Fruit fly (Drosophila melanogaster) whole organism, pupa: ENCODE data around the gene CG33923.

ENCODE experiments used
- CG10348 ChIP-seq: fragments of 200-800 bp; sonication (Bioruptor generic); IDR thresholded peaks from 2 replicates; pipeline ENCODE4 v1.3.6; 2022; ENCODE audit warnings: missing biosample characterization, missing genetic modification characterization
- CG12605 ChIP-seq: fragments of 200-800 bp; sonication (Bioruptor generic); IDR thresholded peaks from 2 replicates; pipeline ENCODE4 v1.3.6; 2022; ENCODE audit warnings: missing biosample characterization, missing genetic modification characterization
- CG13204 ChIP-seq: fragments of 200-800 bp; sonication (Bioruptor generic); optimal IDR thresholded peaks from 2 replicates; lab custom pipeline; 2018; ENCODE audit warnings: missing biosample characterization, mild to moderate bottlenecking, missing genetic modification characterization, moderate library complexity
- CG14655 ChIP-seq: fragments of 200-800 bp; sonication (Bioruptor generic); optimal IDR thresholded peaks from 3 replicates; lab custom pipeline; 2017; ENCODE audit warnings: mild to moderate bottlenecking, missing biosample characterization, missing genetic modification reagents, missing genetic modification characterization
- CG15710 ChIP-seq: fragments of 200-800 bp; sonication (Bioruptor generic); optimal IDR thresholded peaks from 2 replicates; lab custom pipeline; 2018; ENCODE audit warnings: missing biosample characterization, mild to moderate bottlenecking, missing genetic modification characterization, moderate library complexity
- CG17806 ChIP-seq: fragments of 200-800 bp; sonication (Bioruptor generic); optimal IDR thresholded peaks from 2 replicates; lab custom pipeline; 2018; ENCODE audit warnings: missing biosample characterization, mild to moderate bottlenecking, missing genetic modification characterization, moderate library complexity
- CG32121 ChIP-seq: fragments of 200-800 bp; sonication (Bioruptor generic); IDR thresholded peaks from 2 replicates; pipeline ENCODE4 v1.3.6; 2022; ENCODE audit warnings: missing biosample characterization, missing genetic modification characterization
- CG34367 ChIP-seq: fragments of 200-800 bp; sonication (Bioruptor generic); optimal IDR thresholded peaks from 2 replicates; lab custom pipeline; 2018; ENCODE audit warnings: missing biosample characterization, mild to moderate bottlenecking, missing genetic modification characterization
- CG4496 ChIP-seq: fragments of 200-800 bp; sonication (Bioruptor generic); IDR thresholded peaks from 3 replicates; pipeline ENCODE4 v1.3.6; 2022; ENCODE audit warnings: missing biosample characterization, missing genetic modification characterization
- CG8159 ChIP-seq: fragments of 200-800 bp; sonication (Bioruptor generic); optimal IDR thresholded peaks from 3 replicates; lab custom pipeline; 2018; ENCODE audit warnings: missing biosample characterization, mild to moderate bottlenecking, missing genetic modification characterization, moderate library complexity
- CG8301 ChIP-seq: fragments of 200-800 bp; sonication (Bioruptor generic); optimal IDR thresholded peaks from 2 replicates; lab custom pipeline; 2018; ENCODE audit warnings: missing biosample characterization, mild to moderate bottlenecking, missing genetic modification characterization
- CG9948 ChIP-seq: fragments of 200-800 bp; sonication (Bioruptor generic); optimal IDR thresholded peaks from 2 replicates; lab custom pipeline; 2018; ENCODE audit warnings: missing biosample characterization, mild to moderate bottlenecking, missing genetic modification characterization, moderate library complexity
- D1 ChIP-seq: fragments of 200-800 bp; sonication (Bioruptor generic); optimal IDR thresholded peaks from 2 replicates; lab custom pipeline; 2018; ENCODE audit warnings: missing biosample characterization, mild to moderate bottlenecking, missing genetic modification characterization, moderate library complexity
- EcR ChIP-seq: fragments of 200-800 bp; sonication (Bioruptor generic); optimal IDR thresholded peaks from 3 replicates; lab custom pipeline; 2019; ENCODE audit warnings: missing biosample characterization, missing genetic modification characterization, mild to moderate bottlenecking, moderate library complexity, missing genetic modification reagents
- Ets98B ChIP-seq: fragments of 200-800 bp; sonication (Bioruptor generic); IDR thresholded peaks from 2 replicates; pipeline ENCODE4 v1.3.6; 2022; ENCODE audit warnings: missing biosample characterization, missing genetic modification characterization
- Pif1A ChIP-seq: fragments of 200-800 bp; sonication (Bioruptor generic); optimal IDR thresholded peaks from 3 replicates; lab custom pipeline; 2016; ENCODE audit warnings: missing biosample characterization, missing genetic modification characterization
- Pif1B ChIP-seq: fragments of 200-800 bp; sonication (Bioruptor generic); optimal IDR thresholded peaks from 3 replicates; lab custom pipeline; 2016; ENCODE audit warnings: missing biosample characterization, missing genetic modification characterization
- Snoo ChIP-seq: fragments of 200-800 bp; sonication (Bioruptor generic); optimal IDR thresholded peaks from 3 replicates; lab custom pipeline; 2017; ENCODE audit warnings: missing biosample characterization, mild to moderate bottlenecking, missing genetic modification characterization, inconsistent platforms
- fd96Ca ChIP-seq: fragments of 200-800 bp; sonication (Bioruptor generic); IDR thresholded peaks from 3 replicates; pipeline ENCODE4 v1.3.6; 2022; ENCODE audit warnings: missing biosample characterization, missing genetic modification characterization
- gl ChIP-seq: fragments of 200-800 bp; sonication (Bioruptor generic); optimal IDR thresholded peaks from 2 replicates; lab custom pipeline; 2018; ENCODE audit warnings: missing biosample characterization, mild to moderate bottlenecking, missing genetic modification characterization
- rn ChIP-seq: fragments of 200-800 bp; sonication (Bioruptor generic); IDR thresholded peaks from 2 replicates; pipeline ENCODE4 v1.3.6; 2022; ENCODE audit warnings: missing biosample characterization, missing genetic modification characterization

The CG33923 gene

dm6 chr2L:1352768-1353167, 10.9 kb upstream of the CG33923 start, which contains the start of gene CG5556:
Gene CG5556 (minus strand): TSS chr2L:1352868.
- no peak for TF ChIP-seq Pif1A (GFP tag; lab: Kevin White, UChicago)
- no peak for TF ChIP-seq D1 (tag; lab: Kevin White, UChicago)
- TF ChIP-seq gl: no peak
- no peak for TF ChIP-seq CG8159 (tag; lab: Kevin White, UChicago)
- TF ChIP-seq CG17806 (tag; lab: Kevin White, UChicago): no peak
- TF ChIP-seq CG9948 (tag; lab: Kevin White, UChicago): no peak
- no peak for TF ChIP-seq CG32121
- no peak for TF ChIP-seq Snoo (tag; lab: Kevin White, UChicago)
- no peak for TF ChIP-seq EcR
- no peak for TF ChIP-seq CG15710 (tag; lab: Kevin White, UChicago)
- no peak for TF ChIP-seq rn
- TF ChIP-seq CG34367: no peak
- TF ChIP-seq CG14655 (GFP tag; lab: Kevin White, UChicago): no peak
- no peak for TF ChIP-seq CG13204 (GFP tag; lab: Kevin White, UChicago)
- TF ChIP-seq CG10348 (GFP tag; lab: Robert Waterston, UW): no peak
- no peak for TF ChIP-seq Ets98B (GFP tag; lab: Robert Waterston, UW)
- no peak for TF ChIP-seq CG4496

- TF ChIP-seq CG10348 (GFP tag; lab: Robert Waterston, UW) (no peak), Ets98B (GFP tag; lab: Robert Waterston, UW) (no peak), CG15710 (tag; lab: Kevin White, UChicago) (no peak), Pif1B (GFP tag; lab: Kevin White, UChicago) (no peak), CG13204 (GFP tag; lab: Kevin White, UChicago) (no peak), CG8159 (tag; lab: Kevin White, UChicago) (no peak), CG32121 (no peak), Snoo (tag; lab: Kevin White, UChicago) (no peak), CG9948 (tag; lab: Kevin White, UChicago) (no peak), gl (no peak), CG4496 (no peak), CG34367 (no peak)
Observed at dm6 chr2L:1346034-1346433, 4.1 kb upstream of the CG33923 start.

DNA sequence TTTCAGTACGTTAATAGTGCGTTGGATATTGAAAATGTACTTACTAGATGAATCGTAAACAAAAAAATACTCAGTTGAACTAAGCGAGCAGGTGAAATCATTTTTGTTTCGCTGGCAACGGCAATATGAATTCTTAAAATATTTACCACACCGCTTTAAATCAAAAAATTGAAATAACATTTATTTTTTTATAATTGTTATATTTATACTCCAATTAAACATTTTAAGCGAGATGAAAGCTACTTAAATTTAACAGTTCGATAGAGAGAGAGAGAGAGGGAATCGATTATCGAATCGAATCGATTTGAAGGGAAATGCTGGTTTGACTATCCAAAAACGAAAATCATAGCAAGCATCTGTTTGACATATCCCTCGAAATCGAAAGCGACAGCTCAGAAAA, 2.2 kb upstream of the CG33923 start, which contains the start of the genes CG33922 and Cdlc2:
Gene CG33922, minus strand, starts transcription at position 101 of the 400 bp plus-strand sequence.
Gene Cdlc2, plus strand, starts transcription at position 330 of the 400 bp plus-strand sequence.
- TF ChIP-seq CG17806 (tag; lab: Kevin White, UChicago): no peak
- no peak for TF ChIP-seq D1 (tag; lab: Kevin White, UChicago)

DNA sequence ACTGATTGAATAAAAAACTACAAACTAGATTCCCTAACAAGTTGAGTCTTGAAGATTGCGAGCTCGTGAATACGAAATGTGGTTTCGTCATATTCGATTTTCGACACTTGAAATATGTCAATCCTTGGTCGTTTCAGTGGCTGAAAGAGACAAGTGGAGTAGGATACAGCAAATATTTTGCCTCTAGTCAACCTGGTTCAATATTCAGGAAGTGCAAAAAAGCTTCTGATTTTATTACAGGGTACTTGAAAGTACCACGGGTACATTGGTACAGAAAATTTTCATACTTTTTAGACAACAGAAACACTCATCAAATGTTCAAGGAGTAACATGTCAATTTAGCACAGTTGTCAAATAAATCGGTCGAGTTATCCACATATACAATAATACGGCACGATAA, 8.1 kb downstream of the CG33923 start, which contains the start of gene CG5440:
Gene CG5440, plus strand, starts transcription at position 301 of the 400 bp plus-strand sequence.
- TF ChIP-seq CG17806 (tag; lab: Kevin White, UChicago): no peak
- no peak for TF ChIP-seq fd96Ca (GFP tag; lab: Robert Waterston, UW)
- TF ChIP-seq Snoo (tag; lab: Kevin White, UChicago): no peak
- no peak for TF ChIP-seq CG10348 (GFP tag; lab: Robert Waterston, UW)
- no peak for TF ChIP-seq CG9948 (tag; lab: Kevin White, UChicago)
- TF ChIP-seq CG12605: no peak
- TF ChIP-seq CG4496: no peak
- TF ChIP-seq CG8301 (tag; lab: Kevin White, UChicago): no peak
- no peak for TF ChIP-seq CG8159 (tag; lab: Kevin White, UChicago)
- no peak for TF ChIP-seq D1 (tag; lab: Kevin White, UChicago)

DNA sequence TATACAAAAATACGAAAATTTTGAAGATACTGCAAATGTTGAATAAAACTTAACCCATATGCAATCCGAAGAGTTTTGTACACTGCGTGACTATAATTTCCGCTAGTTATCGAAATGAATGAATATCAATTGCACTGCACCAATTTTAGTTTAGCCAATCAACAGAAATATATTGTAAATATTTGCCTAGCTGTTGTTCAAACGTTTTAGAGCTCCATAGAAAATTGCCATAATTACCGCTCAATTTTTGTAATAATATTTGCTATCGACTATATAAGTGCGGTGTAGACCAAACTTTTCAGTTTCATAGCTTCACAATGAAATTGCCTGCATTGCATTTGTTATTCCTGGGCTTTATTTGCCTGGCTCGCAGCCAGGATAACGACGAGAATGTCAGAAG, 13.0 kb downstream of the CG33923 start, which contains the start of gene a5:
Gene a5, plus strand, starts transcription at position 301 of the 400 bp plus-strand sequence.
- TF ChIP-seq Pif1B (GFP tag; lab: Kevin White, UChicago) (no peak), gl (no peak), CG8301 (tag; lab: Kevin White, UChicago) (no peak), CG8159 (tag; lab: Kevin White, UChicago) (no peak), rn (no peak), CG32121 (no peak), CG9948 (tag; lab: Kevin White, UChicago) (no peak), CG12605 (no peak), fd96Ca (GFP tag; lab: Robert Waterston, UW) (no peak), D1 (tag; lab: Kevin White, UChicago) (no peak), CG13204 (GFP tag; lab: Kevin White, UChicago) (no peak), CG14655 (GFP tag; lab: Kevin White, UChicago) (no peak), CG17806 (tag; lab: Kevin White, UChicago) (no peak)

- TF ChIP-seq Pif1A (GFP tag; lab: Kevin White, UChicago) (no peak), CG8159 (tag; lab: Kevin White, UChicago) (peak; percentile 6)
Observed at dm6 chr2L:1316422-1316821, 25.5 kb downstream of the CG33923 start.

dm6 chr2L:1315283-1315682, 26.6 kb downstream of the CG33923 start:
- TF ChIP-seq CG32121 (peak; percentile 19; the same call in 1 of the 2 replicates), CG8159 (tag; lab: Kevin White, UChicago) (peak; percentile 15), CG14655 (GFP tag; lab: Kevin White, UChicago) (peak; percentile 23), CG9948 (tag; lab: Kevin White, UChicago) (no peak), D1 (tag; lab: Kevin White, UChicago) (no peak), Pif1B (GFP tag; lab: Kevin White, UChicago) (no peak), CG4496 (peak; percentile 70), CG17806 (tag; lab: Kevin White, UChicago) (no peak), CG8301 (tag; lab: Kevin White, UChicago) (no peak), CG13204 (GFP tag; lab: Kevin White, UChicago) (no peak), CG15710 (tag; lab: Kevin White, UChicago) (no peak), rn (no peak), gl (no peak), CG34367 (no peak), CG10348 (GFP tag; lab: Robert Waterston, UW) (no peak), CG12605 (no peak), Ets98B (GFP tag; lab: Robert Waterston, UW) (peak; percentile 54; the same call in 1 of the 2 replicates), EcR (no peak), Pif1A (GFP tag; lab: Kevin White, UChicago) (no peak), fd96Ca (GFP tag; lab: Robert Waterston, UW) (peak; percentile 72; the same call in 2 of the 3 replicates), Snoo (tag; lab: Kevin White, UChicago) (no peak)
